Worm (Caenorhabditis elegans): ENCODE data around the gene npp-26.

The npp-26 gene

DNA sequence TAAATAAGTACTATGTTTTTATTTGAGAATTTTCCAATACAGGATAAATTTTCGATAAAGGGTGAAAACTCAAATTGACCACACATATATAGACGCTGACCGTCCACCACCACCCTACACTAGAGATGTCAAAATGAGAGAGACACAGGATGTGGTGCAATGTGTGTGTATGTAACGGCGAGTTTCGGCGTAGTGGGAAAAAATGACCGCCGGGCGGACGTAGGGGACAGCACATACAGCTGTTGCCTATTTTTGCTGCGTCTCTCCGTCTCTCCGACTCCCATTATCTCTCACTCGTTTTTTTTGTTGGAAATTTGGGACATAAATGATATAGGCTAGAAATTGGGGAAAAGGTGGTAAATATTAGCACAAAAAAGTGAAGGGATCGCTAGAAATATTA lies 16.6 kb downstream of the npp-26 start:
- TF ChIP-seq sma-3 (GFP tag; optimal IDR thresholded peaks at IDR 0.05) (no peak), unc-55 (GFP tag; optimal IDR thresholded peaks at IDR 0.05) (peak; percentile 1), nhr-129 (tag; optimal IDR thresholded peaks at IDR 0.05) (peak; percentile 7), F13H6.1 (tag; optimal IDR thresholded peaks at IDR 0.05) (peak; percentile 50)

DNA sequence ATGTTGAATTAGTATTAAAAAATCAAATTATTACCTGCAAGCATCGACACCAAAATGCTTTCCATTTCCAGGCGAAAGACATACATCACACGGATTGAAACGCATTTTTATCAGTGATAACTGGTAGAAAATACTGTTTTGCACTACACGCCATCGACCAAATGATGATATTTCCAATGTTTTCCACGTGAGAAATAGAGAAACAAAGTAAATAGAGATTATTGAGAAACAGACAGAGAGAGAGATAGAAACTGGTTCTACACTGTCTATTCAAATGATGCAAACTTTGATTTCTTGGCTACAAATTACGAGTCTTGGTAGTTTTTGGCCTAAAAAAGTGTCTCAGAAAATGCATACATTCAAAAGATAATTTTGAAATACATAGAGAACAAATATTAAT lies 23.8 kb downstream of the npp-26 start, which contains the start of gene nhr-104:
TSS of gene nhr-104 (minus strand) at position 361 of the 400 bp plus-strand sequence.
- TF ChIP-seq sma-9 (GFP tag; optimal IDR thresholded peaks at IDR 0.05) (peak; percentile 74), sma-9 (tag; optimal IDR thresholded peaks at IDR 0.05) (no peak), mab-5 (tag; optimal IDR thresholded peaks at IDR 0.05) (no peak), nhr-10 (tag; optimal IDR thresholded peaks at IDR 0.05) (no peak), nhr-21 (tag; optimal IDR thresholded peaks at IDR 0.05) (peak; percentile 38), lin-11 (tag; optimal IDR thresholded peaks at IDR 0.05) (no peak), mbf-1 (tag; optimal IDR thresholded peaks at IDR 0.05) (no peak), nhr-77 (tag; optimal IDR thresholded peaks at IDR 0.05) (no peak), elt-3 (tag; optimal IDR thresholded peaks at IDR 0.05) (no peak), aly-2 (tag; optimal IDR thresholded peaks at IDR 0.05) (no peak), C34F6.9 (tag; optimal IDR thresholded peaks at IDR 0.05) (peak; percentile 47), elt-1 (tag; optimal IDR thresholded peaks at IDR 0.05) (no peak), lin-13 (GFP tag; optimal IDR thresholded peaks at IDR 0.05) (no peak), unc-55 (GFP tag; optimal IDR thresholded peaks at IDR 0.05) (no peak), ZK546.5 (tag; optimal IDR thresholded peaks at IDR 0.05) (no peak), ceh-16 (tag; optimal IDR thresholded peaks at IDR 0.05) (no peak), ztf-1 (GFP tag; conservative IDR thresholded peaks at IDR 0.05) (no peak), crh-2 (tag; optimal IDR thresholded peaks at IDR 0.05) (peak; percentile 68), lsy-2 (tag; optimal IDR thresholded peaks at IDR 0.05) (peak in 1 of 2 experiments; percentile 56), sma-3 (GFP tag; optimal IDR thresholded peaks at IDR 0.05) (peak; percentile 59), ceh-82 (tag; optimal IDR thresholded peaks at IDR 0.05) (no peak), zag-1 (tag; optimal IDR thresholded peaks at IDR 0.05) (no peak), Y55F3AM.14 (GFP tag; optimal IDR thresholded peaks at IDR 0.05) (no peak), dmd-4 (tag; optimal IDR thresholded peaks at IDR 0.05) (no peak), nhr-25 (tag; optimal IDR thresholded peaks at IDR 0.05) (peak; percentile 60), nhr-237 (tag; optimal IDR thresholded peaks at IDR 0.05) (no peak), egl-27 (tag; optimal IDR thresholded peaks at IDR 0.05) (no peak), nhr-12 (tag; optimal IDR thresholded peaks at IDR 0.05) (no peak), R02D3.7 (tag; optimal IDR thresholded peaks at IDR 0.05) (no peak), gmeb-1 (tag; optimal IDR thresholded peaks at IDR 0.05) (peak; percentile 54), snpc-4 (tag; optimal IDR thresholded peaks at IDR 0.05) (no peak), unc-39 (tag; optimal IDR thresholded peaks at IDR 0.05) (no peak), ama-1 (optimal IDR thresholded peaks at IDR 0.05) (no peak), F13H6.1 (tag; optimal IDR thresholded peaks at IDR 0.05) (peak; percentile 27), ztf-11 (tag; optimal IDR thresholded peaks at IDR 0.05) (no peak), unc-62 (GFP tag; optimal IDR thresholded peaks at IDR 0.05) (no peak), nhr-129 (tag; optimal IDR thresholded peaks at IDR 0.05) (peak; percentile 86), nhr-6 (tag; optimal IDR thresholded peaks at IDR 0.05) (no peak), sem-4 (tag; optimal IDR thresholded peaks at IDR 0.05) (no peak), alr-1 (tag; optimal IDR thresholded peaks at IDR 0.05) (no peak), skn-1 (tag; optimal IDR thresholded peaks at IDR 0.05) (peak; percentile 78), blmp-1 (tag; optimal IDR thresholded peaks at IDR 0.05; ENCODE audit: insufficient read depth) (peak; percentile 5), nhr-11 (tag; optimal IDR thresholded peaks at IDR 0.05) (no peak), ztf-4 (tag; optimal IDR thresholded peaks at IDR 0.05) (no peak), nhr-23 (tag; optimal IDR thresholded peaks at IDR 0.05) (no peak), mdl-1 (tag; optimal IDR thresholded peaks at IDR 0.05) (peak in 1 of 2 experiments; percentile 36), fos-1 (tag; optimal IDR thresholded peaks at IDR 0.05) (peak; percentile 65), peb-1 (tag; optimal IDR thresholded peaks at IDR 0.05) (no peak), lin-39 (tag; optimal IDR thresholded peaks at IDR 0.05) (no peak)
